Worm (Caenorhabditis elegans) whole organism, L1 larva: Measurements from ENCODE around the gene C34C12.1.

Experiments used
- C16A3.4 ChIP-seq: fragments of 150-350 bp; optimal IDR thresholded peaks from 2 replicates; lab custom pipeline; 2014; ENCODE audit warnings: missing biosample characterization, missing genetic modification characterization
- Y116A8C.19 ChIP-seq: sonication (generic microtip); optimal IDR thresholded peaks from 2 replicates; lab custom pipeline; 2016; ENCODE audit warnings: missing compliant biosample characterization, missing genetic modification characterization, borderline replicate concordance
- alr-1 ChIP-seq: fragments of 200-800 bp; sonication (Bioruptor generic); optimal IDR thresholded peaks from 2 replicates; lab custom pipeline; 2018; ENCODE audit warnings: borderline replicate concordance, mild to moderate bottlenecking, missing genetic modification characterization, missing compliant biosample characterization
- aly-2 ChIP-seq: fragments of 150-350 bp; optimal IDR thresholded peaks from 2 replicates; lab custom pipeline; 2014; ENCODE audit warnings: missing biosample characterization, missing genetic modification characterization
- ama-1 ChIP-seq: fragments of 150-350 bp; optimal IDR thresholded peaks from 2 replicates; lab custom pipeline; 2014
- ceh-8 ChIP-seq: fragments of 200-800 bp; sonication (Bioruptor generic); optimal IDR thresholded peaks from 2 replicates; lab custom pipeline; 2018; ENCODE audit warnings: mild to moderate bottlenecking, missing genetic modification characterization, moderate library complexity, missing compliant biosample characterization
- ceh-90 ChIP-seq: sonication (generic microtip); optimal IDR thresholded peaks from 2 replicates; lab custom pipeline; 2016; ENCODE audit warnings: missing genetic modification characterization, missing compliant biosample characterization
- ces-1 ChIP-seq: fragments of 150-350 bp; optimal IDR thresholded peaks from 2 replicates; lab custom pipeline; 2014; ENCODE audit warnings: missing biosample characterization, missing genetic modification reagents, missing genetic modification characterization
- efl-1 ChIP-seq, 4 experiments: fragments of 150-350 bp; optimal IDR thresholded peaks in 3 of 4; peaks in 1 of 4; 1 replicate in 1 of 4; 2 replicates in 3 of 4; lab custom pipeline; 2014; ENCODE audit warnings: missing biosample characterization in 2 of 4, missing genetic modification characterization in 2 of 4, missing genetic modification reagents in 2 of 4
- elt-2 ChIP-seq: sonication (generic microtip); optimal IDR thresholded peaks from 2 replicates; lab custom pipeline; 2016; ENCODE audit warnings: missing genetic modification characterization, mild to moderate bottlenecking, inconsistent platforms, missing compliant biosample characterization, missing genetic modification reagents
- ets-5 ChIP-seq: fragments of 200-800 bp; sonication (Bioruptor generic); IDR thresholded peaks from 2 replicates; pipeline ENCODE4 v1.3.6; 2022; ENCODE audit warnings: missing genetic modification characterization, missing compliant biosample characterization
- fkh-4 ChIP-seq: sonication (generic microtip); optimal IDR thresholded peaks from 2 replicates; lab custom pipeline; 2016; ENCODE audit warnings: missing compliant biosample characterization, missing genetic modification characterization, borderline replicate concordance
- fkh-8 ChIP-seq: sonication (generic microtip); optimal IDR thresholded peaks from 2 replicates; lab custom pipeline; 2016; ENCODE audit warnings: mild to moderate bottlenecking, missing genetic modification characterization, missing compliant biosample characterization
- fos-1 ChIP-seq: fragments of 150-350 bp; optimal IDR thresholded peaks from 2 replicates; lab custom pipeline; 2014; ENCODE audit warnings: missing biosample characterization, missing genetic modification characterization
- hlh-4 ChIP-seq: sonication (generic microtip); optimal IDR thresholded peaks from 2 replicates; lab custom pipeline; 2016; ENCODE audit warnings: mild to moderate bottlenecking, missing genetic modification characterization, missing compliant biosample characterization
- irx-1 ChIP-seq: sonication (generic microtip); optimal IDR thresholded peaks from 2 replicates; lab custom pipeline; 2016; ENCODE audit warnings: missing genetic modification characterization, missing compliant biosample characterization
- isw-1 ChIP-seq: fragments of 200-800 bp; sonication (Bioruptor generic); IDR thresholded peaks from 2 replicates; pipeline ENCODE4 v1.3.6; 2022; ENCODE audit warnings: missing genetic modification characterization, missing compliant biosample characterization
- jun-1 ChIP-seq: fragments of 150-350 bp; optimal IDR thresholded peaks from 2 replicates; lab custom pipeline; 2014; ENCODE audit warnings: missing biosample characterization, missing genetic modification reagents, missing genetic modification characterization
- lin-13 ChIP-seq: fragments of 150-350 bp; optimal IDR thresholded peaks from 2 replicates; lab custom pipeline; 2014; ENCODE audit warnings: missing biosample characterization, missing genetic modification reagents, missing genetic modification characterization
- lin-15B ChIP-seq: fragments of 150-350 bp; sonication (generic microtip); optimal IDR thresholded peaks from 3 replicates; lab custom pipeline; 2014; ENCODE audit warnings: missing biosample characterization, missing genetic modification characterization
- lin-35 ChIP-seq, 2 experiments: fragments of 150-350 bp; optimal IDR thresholded peaks; 2 replicates each; lab custom pipeline; 2014; ENCODE audit warnings: missing biosample characterization in 2 of 2, missing genetic modification characterization in 2 of 2, missing genetic modification reagents in 2 of 2
- lsy-2 ChIP-seq, 2 experiments: fragments of 150-350 bp; optimal IDR thresholded peaks; 2 replicates each; lab custom pipeline; 2014; ENCODE audit warnings: missing biosample characterization in 2 of 2, missing genetic modification characterization in 2 of 2
- mab-9 ChIP-seq: fragments of 200-800 bp; sonication (Bioruptor generic); IDR thresholded peaks from 2 replicates; pipeline ENCODE4 v1.3.6; 2022; ENCODE audit warnings: missing genetic modification reagents, missing genetic modification characterization, missing compliant biosample characterization
- mdl-1 ChIP-seq, 2 experiments: fragments of 150-350 bp; optimal IDR thresholded peaks; 2 replicates each; lab custom pipeline; 2014 to 2017; ENCODE audit warnings: missing biosample characterization in 2 of 2, missing genetic modification characterization in 2 of 2, inconsistent platforms in 1 of 2
- mef-2 ChIP-seq: fragments of 150-350 bp; optimal IDR thresholded peaks from 2 replicates; lab custom pipeline; 2014; ENCODE audit warnings: missing biosample characterization, missing genetic modification characterization
- nhr-11 ChIP-seq: fragments of 150-350 bp; optimal IDR thresholded peaks from 2 replicates; lab custom pipeline; 2014; ENCODE audit warnings: missing biosample characterization, missing genetic modification characterization
- nhr-12 ChIP-seq: sonication (generic microtip); optimal IDR thresholded peaks from 2 replicates; lab custom pipeline; 2017; ENCODE audit warnings: missing biosample characterization, missing genetic modification characterization
- nhr-237 ChIP-seq: fragments of 150-350 bp; optimal IDR thresholded peaks from 2 replicates; lab custom pipeline; 2014; ENCODE audit warnings: missing biosample characterization, missing genetic modification characterization
- nhr-28 ChIP-seq: fragments of 150-350 bp; optimal IDR thresholded peaks from 2 replicates; lab custom pipeline; 2014; ENCODE audit warnings: missing biosample characterization, missing genetic modification characterization
- nhr-71 ChIP-seq: sonication (generic microtip); optimal IDR thresholded peaks from 2 replicates; lab custom pipeline; 2016; ENCODE audit warnings: mild to moderate bottlenecking, missing genetic modification characterization, moderate library complexity, missing compliant biosample characterization
- nhr-77 ChIP-seq: fragments of 150-350 bp; optimal IDR thresholded peaks from 2 replicates; lab custom pipeline; 2014; ENCODE audit warnings: missing biosample characterization, missing genetic modification characterization
- nhr-84 ChIP-seq: sonication (generic microtip); optimal IDR thresholded peaks from 2 replicates; lab custom pipeline; 2017; ENCODE audit warnings: missing biosample characterization, missing genetic modification characterization
- nhr-85 ChIP-seq: sonication (generic microtip); peaks from one replicate; lab custom pipeline; 2016; ENCODE audit warnings: missing genetic modification characterization, inconsistent platforms, missing compliant biosample characterization
- pag-3 ChIP-seq: sonication (generic microtip); optimal IDR thresholded peaks from 2 replicates; lab custom pipeline; 2017; ENCODE audit warnings: missing genetic modification characterization, mild to moderate bottlenecking, missing compliant biosample characterization, antibody characterized with exemption, borderline replicate concordance; ENCODE audit not compliant: insufficient read depth
- pax-3 ChIP-seq: fragments of 200-800 bp; sonication (Bioruptor generic); optimal IDR thresholded peaks from 2 replicates; lab custom pipeline; 2018; ENCODE audit warnings: mild to moderate bottlenecking, missing genetic modification characterization, moderate library complexity, missing compliant biosample characterization
- skn-1 ChIP-seq: fragments of 150-350 bp; optimal IDR thresholded peaks from 2 replicates; lab custom pipeline; 2014; ENCODE audit warnings: missing biosample characterization, missing genetic modification characterization
- snpc-4 ChIP-seq: fragments of 150-350 bp; optimal IDR thresholded peaks from 2 replicates; lab custom pipeline; 2014; ENCODE audit warnings: missing biosample characterization, missing genetic modification characterization
- sox-4 ChIP-seq: sonication (generic microtip); optimal IDR thresholded peaks from 2 replicates; lab custom pipeline; 2016; ENCODE audit warnings: missing genetic modification characterization, missing compliant biosample characterization
- sup-37 ChIP-seq: fragments of 200-800 bp; sonication (Bioruptor generic); optimal IDR thresholded peaks from 2 replicates; lab custom pipeline; 2018; ENCODE audit warnings: mild to moderate bottlenecking, missing genetic modification characterization, missing compliant biosample characterization
- unc-130 ChIP-seq: fragments of 150-350 bp; optimal IDR thresholded peaks from 2 replicates; lab custom pipeline; 2017; ENCODE audit warnings: missing biosample characterization, missing genetic modification characterization, inconsistent platforms
- vab-15 ChIP-seq: sonication (generic microtip); optimal IDR thresholded peaks from 2 replicates; lab custom pipeline; 2017; ENCODE audit warnings: missing genotype, mild to moderate bottlenecking, missing genetic modification characterization, missing compliant biosample characterization
- xbp-1 ChIP-seq: sonication (generic microtip); optimal IDR thresholded peaks from 2 replicates; lab custom pipeline; 2016; ENCODE audit warnings: missing genetic modification characterization, missing compliant biosample characterization
- zag-1 ChIP-seq: fragments of 150-350 bp; optimal IDR thresholded peaks from 2 replicates; lab custom pipeline; 2014; ENCODE audit warnings: missing biosample characterization, missing genetic modification characterization
- ztf-11 ChIP-seq, 2 experiments: sonication (generic microtip); optimal IDR thresholded peaks; 2 replicates each; lab custom pipeline; 2016 to 2017; ENCODE audit warnings: missing genetic modification characterization in 2 of 2, missing biosample characterization in 1 of 2, missing compliant biosample characterization in 1 of 2
- ztf-4 ChIP-seq: fragments of 150-350 bp; optimal IDR thresholded peaks from 2 replicates; lab custom pipeline; 2014; ENCODE audit warnings: missing biosample characterization, missing genetic modification characterization

Gene C34C12.1

DNA sequence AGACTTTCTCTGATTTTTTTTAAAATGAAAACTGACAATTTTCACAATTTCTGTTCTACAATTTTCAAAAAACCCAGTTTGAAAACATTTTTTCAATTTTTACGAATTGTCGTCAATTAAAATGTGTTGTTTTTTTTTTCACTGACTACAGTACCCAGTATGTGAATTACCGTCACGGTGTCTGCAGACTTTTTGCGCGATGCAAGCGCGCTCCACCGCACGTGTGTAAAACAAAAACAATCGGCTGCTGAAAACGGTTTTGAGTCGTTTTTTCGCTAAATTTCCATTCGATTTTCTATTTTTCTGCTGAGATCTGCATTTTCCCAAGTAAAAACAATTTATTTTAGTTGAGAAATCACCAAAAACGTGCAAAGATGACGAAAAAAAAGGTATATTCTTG lies 2.1 kb downstream of the C34C12.1 start (continued):
- TF ChIP-seq ztf-4 (tag; lab: Kevin White, UChicago), result peak; percentile 91
- TF ChIP-seq snpc-4, result peak; percentile 89
- TF ChIP-seq ets-5 (GFP tag; lab: Robert Waterston, UW), result no peak
- TF ChIP-seq fkh-4, result peak; percentile 92
- TF ChIP-seq mdl-1 (tag; optimal IDR thresholded peaks at IDR 0.05; lab: Kevin White, UChicago), result peak in 1 of 2 experiments; percentile 94
- TF ChIP-seq nhr-85 (tag; lab: Kevin White, UChicago), result peak; percentile 99
- peak; percentile 99 for TF ChIP-seq lsy-2 (tag; optimal IDR thresholded peaks at IDR 0.05; lab: Kevin White, UChicago)
- peak; percentile 69 for TF ChIP-seq ces-1 (GFP tag; lab: Kevin White, UChicago)
- TF ChIP-seq mef-2 (tag; lab: Kevin White, UChicago), result peak; percentile 86
- peak; percentile 99 for TF ChIP-seq lin-13 (GFP tag; lab: Kevin White, UChicago)
- peak; percentile 98 for TF ChIP-seq irx-1 (tag; lab: Kevin White, UChicago)
- TF ChIP-seq nhr-28 (tag; lab: Kevin White, UChicago), result no peak
- TF ChIP-seq xbp-1 (tag; lab: Kevin White, UChicago), result peak; percentile 99
- peak in 1 of 2 experiments; percentile 93 for TF ChIP-seq ztf-11 (tag; optimal IDR thresholded peaks at IDR 0.05; lab: Kevin White, UChicago)
- TF ChIP-seq aly-2 (tag; lab: Kevin White, UChicago), result peak; percentile 96
- peak; percentile 93 to 97 for TF ChIP-seq lin-35 (GFP tag; optimal IDR thresholded peaks at IDR 0.05; lab: Kevin White, UChicago)
- TF ChIP-seq nhr-12 (tag; lab: Kevin White, UChicago), result no peak
- peak; percentile 97 for TF ChIP-seq pax-3 (tag; lab: Kevin White, UChicago)
- TF ChIP-seq lin-15B, result peak; percentile 99
- TF ChIP-seq pag-3 (tag; lab: Kevin White, UChicago), result no peak
- peak; percentile 99 for TF ChIP-seq fkh-8
- peak; percentile 92 for TF ChIP-seq nhr-84 (tag; lab: Kevin White, UChicago)
- peak; percentile 86 for TF ChIP-seq skn-1 (tag; lab: Kevin White, UChicago)
- TF ChIP-seq jun-1, result peak; percentile 96
- TF ChIP-seq nhr-77 (tag; lab: Kevin White, UChicago), result peak; percentile 99
- TF ChIP-seq zag-1 (tag; lab: Kevin White, UChicago), result peak; percentile 68
- TF ChIP-seq nhr-71, result peak; percentile 99
- TF ChIP-seq isw-1, result peak; percentile 98
- TF ChIP-seq efl-1 (optimal IDR thresholded peaks at IDR 0.05; lab: Kevin White, UChicago), result peak; percentile 98
- TF ChIP-seq efl-1 (GFP tag; optimal IDR thresholded peaks at IDR 0.05 in 1 of 2; lab: Kevin White, UChicago), result peak; percentile 91 to 99
- TF ChIP-seq sup-37, result peak; percentile 88
- TF ChIP-seq unc-130 (tag; lab: Kevin White, UChicago), result peak; percentile 98
- peak; percentile 62 for TF ChIP-seq Y116A8C.19 (tag; lab: Kevin White, UChicago)
- peak; percentile 35 for TF ChIP-seq hlh-4
- TF ChIP-seq nhr-237 (tag; lab: Kevin White, UChicago), result peak; percentile 96
- TF ChIP-seq vab-15, result peak; percentile 96
- TF ChIP-seq nhr-11, result peak; percentile 86
- peak; percentile 80 for TF ChIP-seq ama-1 (lab: Kevin White, UChicago)
- TF ChIP-seq C16A3.4 (tag; lab: Kevin White, UChicago), result peak; percentile 98
- peak; percentile 97 for TF ChIP-seq mab-9 (GFP tag; lab: Robert Waterston, UW)
- TF ChIP-seq elt-2, result peak; percentile 94
- peak; percentile 97 for TF ChIP-seq ceh-8 (GFP tag; lab: Kevin White, UChicago)
- TF ChIP-seq fos-1 (tag; lab: Kevin White, UChicago), result peak; percentile 96
- peak; percentile 93 for TF ChIP-seq sox-4
- TF ChIP-seq ceh-90 (tag; lab: Kevin White, UChicago), result peak; percentile 71
- no peak for TF ChIP-seq alr-1 (tag; lab: Kevin White, UChicago)
